Fruit fly (Drosophila melanogaster): ENCODE data around the gene NP15.6.

Gene NP15.6

DNA sequence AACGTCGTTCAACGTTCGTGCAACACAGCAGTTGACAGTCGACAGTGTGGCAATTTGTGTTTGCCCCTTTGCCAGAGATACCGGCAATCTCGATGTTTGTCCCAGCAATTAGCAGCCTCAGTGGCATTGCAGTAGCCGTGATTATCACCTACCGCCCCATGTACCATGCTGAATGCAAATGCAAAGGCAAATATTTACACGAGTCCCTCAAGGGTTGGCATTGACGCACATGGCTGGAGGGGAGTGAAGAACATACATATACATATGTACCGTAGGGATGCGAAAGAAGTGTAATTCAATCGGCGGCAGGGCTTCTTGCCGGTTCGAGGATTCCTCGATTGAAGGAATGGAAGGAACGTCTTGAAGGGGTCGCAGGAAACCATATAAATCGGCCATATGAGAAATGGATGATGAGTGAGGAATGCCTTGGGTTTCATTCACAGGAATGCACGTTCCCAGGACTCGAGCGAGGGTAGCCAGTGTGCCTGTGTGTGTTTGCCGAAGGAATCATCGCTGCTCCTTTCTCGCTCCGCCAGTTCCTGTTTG is 27.2 kb upstream of the NP15.6 start (continued):
- TF ChIP-seq p53 (GFP tag; optimal IDR thresholded peaks at IDR 0.05) (no peak), Atf6 (GFP tag; IDR thresholded peaks at IDR 0.05) (no peak), CG43689 (GFP tag; IDR thresholded peaks at IDR 0.05) (no peak), CG4404 (GFP tag; IDR thresholded peaks at IDR 0.05) (no peak), nerfin-1 (tag; optimal IDR thresholded peaks at IDR 0.05) (peak; percentile 56), NC2α (GFP tag; optimal IDR thresholded peaks at IDR 0.05) (no peak), aop (GFP tag; IDR thresholded peaks at IDR 0.05) (no peak), fd64A (GFP tag; optimal IDR thresholded peaks at IDR 0.05) (peak; percentile 50), CG12299 (tag; optimal IDR thresholded peaks at IDR 0.05) (no peak), CG2678 (tag; optimal IDR thresholded peaks at IDR 0.05) (no peak), mam (GFP tag; optimal IDR thresholded peaks at IDR 0.05) (no peak), chif (GFP tag; optimal IDR thresholded peaks at IDR 0.05) (no peak), rib (GFP tag; IDR thresholded peaks at IDR 0.05) (no peak), grau (tag; optimal IDR thresholded peaks at IDR 0.05) (no peak), CG4820 (GFP tag; optimal IDR thresholded peaks at IDR 0.05) (no peak), Kr (GFP tag; optimal IDR thresholded peaks at IDR 0.05) (peak; percentile 65), fru (optimal IDR thresholded peaks at IDR 0.05) (no peak), dmrt11E (tag; optimal IDR thresholded peaks at IDR 0.05) (peak; percentile 15), H2.0 (GFP tag; IDR thresholded peaks at IDR 0.05) (no peak), sob (GFP tag; IDR thresholded peaks at IDR 0.05) (no peak), CG8290 (GFP tag; optimal IDR thresholded peaks at IDR 0.05) (no peak), CG8290 (tag; optimal IDR thresholded peaks at IDR 0.05) (peak in 1 of 2 experiments; percentile 11), h (optimal IDR thresholded peaks at IDR 0.05) (no peak), Myb (GFP tag; optimal IDR thresholded peaks at IDR 0.05) (no peak), ac (GFP tag; optimal IDR thresholded peaks at IDR 0.05) (peak; percentile 33), dpn (GFP tag; optimal IDR thresholded peaks at IDR 0.05) (no peak), CG15073 (GFP tag; optimal IDR thresholded peaks at IDR 0.05) (no peak), CG3407 (GFP tag; optimal IDR thresholded peaks at IDR 0.05) (peak; percentile 2), pita (GFP tag; optimal IDR thresholded peaks at IDR 0.05) (no peak), Optix (GFP tag; IDR thresholded peaks at IDR 0.05) (no peak), CG6791 (GFP tag; IDR thresholded peaks at IDR 0.05; ENCODE audit: partially characterized antibody) (no peak), pan (optimal IDR thresholded peaks at IDR 0.05) (no peak), pan (GFP tag; optimal IDR thresholded peaks at IDR 0.05 in 1 of 2, IDR thresholded peaks at IDR 0.05 in 1 of 2) (no peak), CG10543 (GFP tag; optimal IDR thresholded peaks at IDR 0.05) (no peak), unpg (GFP tag; optimal IDR thresholded peaks at IDR 0.05) (no peak), psq (GFP tag; optimal IDR thresholded peaks at IDR 0.05) (no peak), lmd (GFP tag; IDR thresholded peaks at IDR 0.05) (no peak), Drgx (GFP tag; IDR thresholded peaks at IDR 0.05) (no peak), CG8388 (GFP tag; optimal IDR thresholded peaks at IDR 0.05) (no peak), CG17612 (GFP tag; IDR thresholded peaks at IDR 0.05) (no peak), B-H1 (GFP tag; IDR thresholded peaks at IDR 0.05) (no peak), CG13894 (tag; optimal IDR thresholded peaks at IDR 0.05) (no peak), CG7556 (GFP tag; optimal IDR thresholded peaks at IDR 0.05) (no peak), lov (optimal IDR thresholded peaks at IDR 0.05) (no peak), lov (GFP tag; IDR thresholded peaks at IDR 0.05) (no peak), gce (GFP tag; IDR thresholded peaks at IDR 0.05) (no peak), CG10321 (GFP tag; IDR thresholded peaks at IDR 0.05) (no peak), otp (GFP tag; IDR thresholded peaks at IDR 0.05) (peak; percentile 70), z (GFP tag; IDR thresholded peaks at IDR 0.05) (no peak), Doc2 (GFP tag; IDR thresholded peaks at IDR 0.05) (no peak), CG6683 (GFP tag; optimal IDR thresholded peaks at IDR 0.05) (no peak), sug (tag; optimal IDR thresholded peaks at IDR 0.05) (no peak), Dek (tag; optimal IDR thresholded peaks at IDR 0.05) (no peak), CG17829 (tag; optimal IDR thresholded peaks at IDR 0.05) (no peak)

Measured in whole organism, embryonic.